Fruit fly (Drosophila melanogaster) S2 (cell line): Measurements from ENCODE around the gene CG17239.

ENCODE experiments used
- CG8478 ChIP-seq: fragments of >200 bp; optimal IDR thresholded peaks from 2 replicates; lab custom pipeline; 2018
- CTCF ChIP-seq, 2 experiments: fragments of >200 bp; optimal IDR thresholded peaks; 2 replicates each; lab custom pipeline; 2018

DNA sequence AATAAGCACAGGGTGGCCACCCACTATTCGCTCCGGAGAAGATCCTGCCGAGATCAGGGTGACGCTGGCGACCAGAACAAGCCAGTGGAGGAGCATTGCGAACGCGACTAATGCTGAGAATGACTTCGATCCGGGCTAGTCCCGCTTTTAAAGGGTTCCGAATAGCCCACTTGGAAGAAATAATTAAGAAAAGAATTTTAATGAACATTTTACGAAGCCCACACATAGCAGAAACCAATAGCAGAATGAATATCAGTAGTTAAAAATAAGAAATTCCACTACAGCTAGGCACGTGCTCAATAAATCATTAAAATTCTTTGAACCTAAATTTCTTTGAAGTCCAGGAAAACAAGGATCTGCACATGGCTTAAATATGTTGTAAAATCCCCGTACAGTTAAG, 966 bp downstream of the CG17239 start, which contains the start of gene Ser12:
- TF ChIP-seq CG8478 (lab: Kevin White, UChicago) (no peak), CTCF (optimal IDR thresholded peaks at IDR 0.05; lab: Kevin White, UChicago) (no peak)
